Worm (Caenorhabditis elegans): ENCODE data around the gene C50F4.8.

The C50F4.8 gene

ce11 chrV:9513590-9513989, 5.1 kb downstream of the C50F4.8 start, which contains the start of gene eif-2Bdelta:
TSS of gene eif-2Bdelta (plus strand) at chrV:9513824.
- TF ChIP-seq hmg-1.1 (GFP tag; IDR thresholded peaks at IDR 0.05) (no peak), nhr-77 (tag; optimal IDR thresholded peaks at IDR 0.05) (no peak), lir-3 (tag; optimal IDR thresholded peaks at IDR 0.05) (no peak), tra-1 (GFP tag; IDR thresholded peaks at IDR 0.05) (no peak), ctbp-1 (GFP tag; IDR thresholded peaks at IDR 0.05) (no peak), fos-1 (tag; optimal IDR thresholded peaks at IDR 0.05) (no peak), arid-1 (GFP tag; conservative IDR thresholded peaks at IDR 0.05) (0 out of 2 replicates have a peak, but pooled peaks have one; percentile 10), cey-2 (tag; optimal IDR thresholded peaks at IDR 0.05; ENCODE audit: borderline replicate concordance, insufficient read depth) (no peak), aly-2 (tag; optimal IDR thresholded peaks at IDR 0.05) (no peak), F49E8.2 (tag; optimal IDR thresholded peaks at IDR 0.05; ENCODE audit: borderline replicate concordance) (no peak), D1046.2 (GFP tag; IDR thresholded peaks at IDR 0.05) (no peak), dmd-6 (GFP tag; IDR thresholded peaks at IDR 0.05) (peak; percentile 38; the same call in 1 of the 2 replicates), ceh-44 (GFP tag; IDR thresholded peaks at IDR 0.05) (no peak), nhr-6 (tag; optimal IDR thresholded peaks at IDR 0.05) (no peak), mes-2 (tag; optimal IDR thresholded peaks at IDR 0.05; ENCODE audit: poor library complexity, severe bottlenecking) (peak; percentile 60), dve-1 (tag; optimal IDR thresholded peaks at IDR 0.05; ENCODE audit: insufficient read depth) (peak; percentile 47), zip-2 (tag; optimal IDR thresholded peaks at IDR 0.05) (no peak), mep-1 (tag; optimal IDR thresholded peaks at IDR 0.05) (peak; percentile 36), nhr-48 (tag; optimal IDR thresholded peaks at IDR 0.05) (peak; percentile 18), Y5F2A.4 (GFP tag; optimal IDR thresholded peaks at IDR 0.05) (no peak), F26F4.8 (GFP tag; conservative IDR thresholded peaks at IDR 0.05) (no peak), nhr-76 (tag; optimal IDR thresholded peaks at IDR 0.05) (no peak), daf-16 (GFP tag; optimal IDR thresholded peaks at IDR 0.05) (no peak), daf-16 (tag; optimal IDR thresholded peaks at IDR 0.05) (peak; percentile 46), saeg-2 (GFP tag; IDR thresholded peaks at IDR 0.05) (no peak), php-3 (GFP tag; IDR thresholded peaks at IDR 0.05) (no peak), duxl-1 (tag; optimal IDR thresholded peaks at IDR 0.05; ENCODE audit: poor library complexity) (peak; percentile 7), ceh-20 (GFP tag; IDR thresholded peaks at IDR 0.05) (no peak), hlh-30 (tag; optimal IDR thresholded peaks at IDR 0.05; ENCODE audit: insufficient read depth) (peak; percentile 10), set-16 (GFP tag; IDR thresholded peaks at IDR 0.05) (no peak), dpl-1 (GFP tag; optimal IDR thresholded peaks at IDR 0.05) (peak; percentile 69), ceh-32 (tag; optimal IDR thresholded peaks at IDR 0.05; ENCODE audit: poor library complexity) (no peak), lin-15B (tag; optimal IDR thresholded peaks at IDR 0.05) (no peak), Y48G9A.11 (GFP tag; IDR thresholded peaks at IDR 0.05) (no peak), ztf-7 (tag; optimal IDR thresholded peaks at IDR 0.05) (peak; percentile 23), ces-1 (GFP tag; optimal IDR thresholded peaks at IDR 0.05) (no peak), madf-5 (GFP tag; IDR thresholded peaks at IDR 0.05) (no peak), lsy-2 (tag; optimal IDR thresholded peaks at IDR 0.05) (peak in 1 of 2 experiments; percentile 66), daf-19 (GFP tag; conservative IDR thresholded peaks at IDR 0.05) (no peak), lin-38 (GFP tag; IDR thresholded peaks at IDR 0.05) (peak; percentile 47), nhr-102 (tag; optimal IDR thresholded peaks at IDR 0.05) (peak; percentile 49), ama-1 (optimal IDR thresholded peaks at IDR 0.05) (no peak), mdt-29 (GFP tag; IDR thresholded peaks at IDR 0.05) (no peak), snpc-1.2 (GFP tag; IDR thresholded peaks at IDR 0.05) (no peak), rbr-2 (tag; optimal IDR thresholded peaks at IDR 0.05) (peak; percentile 45), Y105C5A.15 (GFP tag; IDR thresholded peaks at IDR 0.05) (no peak), lin-29 (GFP tag; IDR thresholded peaks at IDR 0.05) (no peak), lin-1 (GFP tag; IDR thresholded peaks at IDR 0.05) (no peak)

Data from whole organism, L4 larva.